ENCODE assay signal across 3 fruit fly cellular contexts in the genomic region with DNA sequence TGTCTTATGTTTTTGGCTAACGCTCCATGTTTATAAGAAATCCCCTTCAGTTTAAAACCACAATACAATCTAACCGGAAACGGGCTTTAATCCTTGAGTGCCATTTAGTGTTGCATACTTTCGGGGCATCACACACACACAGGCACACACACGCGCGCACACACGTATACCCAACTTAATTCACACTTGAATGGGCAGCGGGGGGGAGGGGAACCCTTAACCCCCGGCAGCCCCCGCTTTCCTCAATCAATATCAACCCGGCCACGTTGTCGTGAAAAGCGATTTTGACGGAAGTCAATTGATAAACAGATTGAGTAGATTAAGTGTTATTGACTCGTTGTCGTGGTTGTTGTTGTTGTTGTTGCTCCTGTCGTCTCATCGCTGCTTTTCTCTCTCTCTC.
TF ChIP-seq lines count a peak whose summit lies in the region.

No protein-coding gene starts in this region.

- TF ChIP-seq CTCF in whole organism, embryonic (GFP tag; optimal IDR thresholded peaks at IDR 0.05; lab: Kevin White, UChicago) = no peak

TF ChIP-seq in whole organism, embryonic, 481 proteins besides CTCF, POLR2A, EP300 and RAD21:
- no peak for TF ChIP-seq Dip3 (GFP tag; optimal IDR thresholded peaks at IDR 0.05; lab: Kevin White, UChicago)
- peak; percentile 74 for TF ChIP-seq Hr39 (optimal IDR thresholded peaks at IDR 0.05; lab: Kevin White, UChicago)

TF ChIP-seq in whole organism, prepupa, 60 proteins besides CTCF, POLR2A, EP300 and RAD21:
- peak; percentile 73 for TF ChIP-seq svp (GFP tag; lab: Kevin White, UChicago)
- TF ChIP-seq CG1621 (tag; optimal IDR thresholded peaks at IDR 0.05; lab: Kevin White, UChicago) = no peak

TF ChIP-seq in whole organism, wandering third instar larva, 38 proteins besides CTCF, POLR2A, EP300 and RAD21:
- TF ChIP-seq Dfd (GFP tag; optimal IDR thresholded peaks at IDR 0.05; lab: Kevin White, UChicago) = peak; percentile 14
- no peak for TF ChIP-seq h (GFP tag; optimal IDR thresholded peaks at IDR 0.05; lab: Kevin White, UChicago)
